Worm (Caenorhabditis elegans): ENCODE measurements around the gene F26F4.8.

DNA sequence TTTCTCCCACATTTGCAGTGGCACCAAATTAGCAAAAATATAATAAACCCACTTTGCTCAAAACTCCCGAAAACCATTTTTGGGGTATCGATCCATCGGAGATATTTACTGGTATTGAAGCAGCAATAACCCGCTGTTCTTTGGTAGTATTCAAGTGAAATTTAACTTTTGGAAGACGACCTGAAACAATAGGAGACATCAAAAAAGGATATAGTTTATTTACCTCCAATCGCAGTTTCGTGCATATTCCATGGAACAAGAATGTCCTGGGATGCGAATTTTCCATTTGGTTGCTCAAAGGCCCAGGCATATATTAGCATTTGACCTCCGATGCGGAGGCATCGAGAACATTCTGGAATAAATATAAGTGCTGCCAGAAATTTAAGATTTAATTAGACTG lies 31.9 kb downstream of the F26F4.8 start:
- no peak for TF ChIP-seq flt-1 (GFP tag; IDR thresholded peaks at IDR 0.05)
- no peak for TF ChIP-seq F13C5.2 (tag; optimal IDR thresholded peaks at IDR 0.05)
- no peak for TF ChIP-seq tbx-37 (GFP tag; conservative IDR thresholded peaks at IDR 0.05)
- TF ChIP-seq tra-4 (tag; optimal IDR thresholded peaks at IDR 0.05) = no peak
- no peak for TF ChIP-seq aly-1 (tag; optimal IDR thresholded peaks at IDR 0.05)
- no peak for TF ChIP-seq ets-7 (tag; optimal IDR thresholded peaks at IDR 0.05)
- no peak for TF ChIP-seq sea-1 (GFP tag; conservative IDR thresholded peaks at IDR 0.05)
